Fruit fly (Drosophila melanogaster) whole organism, embryonic: ENCODE data around the gene CG11251.

ENCODE experiments used
- BEAF-32 ChIP-seq: fragments of 200-800 bp; sonication (Bioruptor generic); optimal IDR thresholded peaks from 3 replicates; lab custom pipeline; 2017; ENCODE audit warnings: missing biosample characterization, missing genetic modification characterization, mild to moderate bottlenecking, moderate library complexity, missing genetic modification reagents
- Bteb2 ChIP-seq: fragments of 200-800 bp; sonication (Bioruptor generic); optimal IDR thresholded peaks from 2 replicates; lab custom pipeline; 2016; ENCODE audit warnings: missing biosample characterization, missing genetic modification characterization
- CG10462 ChIP-seq: fragments of 200-800 bp; sonication (Bioruptor generic); optimal IDR thresholded peaks from 2 replicates; lab custom pipeline; 2016; ENCODE audit warnings: missing biosample characterization, missing genetic modification characterization
- CG10543 ChIP-seq: fragments of 200-800 bp; sonication (Bioruptor generic); optimal IDR thresholded peaks from 3 replicates; lab custom pipeline; 2017; ENCODE audit warnings: missing biosample characterization, mild to moderate bottlenecking, missing genetic modification characterization, moderate library complexity
- CG10654 ChIP-seq: fragments of 200-800 bp; sonication (Bioruptor generic); optimal IDR thresholded peaks from 2 replicates; lab custom pipeline; 2016; ENCODE audit warnings: missing biosample characterization, missing genetic modification characterization
- CG11398 ChIP-seq: fragments of 200-800 bp; sonication (Bioruptor generic); optimal IDR thresholded peaks from 2 replicates; lab custom pipeline; 2016; ENCODE audit warnings: missing biosample characterization, missing genetic modification characterization
- CG1233 ChIP-seq: fragments of 200-800 bp; sonication (Bioruptor generic); optimal IDR thresholded peaks from 4 replicates; lab custom pipeline; 2018; ENCODE audit warnings: missing biosample characterization, mild to moderate bottlenecking, missing genetic modification characterization
- CG15601 ChIP-seq: fragments of 200-800 bp; sonication (Bioruptor generic); optimal IDR thresholded peaks from 3 replicates; lab custom pipeline; 2019; ENCODE audit warnings: missing biosample characterization, mild to moderate bottlenecking, missing genetic modification characterization, moderate library complexity
- CG17612 ChIP-seq: fragments of 200-800 bp; sonication (Bioruptor generic); IDR thresholded peaks from 2 replicates; pipeline ENCODE4 v1.3.6; 2022; ENCODE audit warnings: missing biosample characterization, missing genetic modification characterization
- CG2116 ChIP-seq: fragments of 200-800 bp; sonication (Bioruptor generic); optimal IDR thresholded peaks from 3 replicates; lab custom pipeline; 2018; ENCODE audit warnings: missing biosample characterization, mild to moderate bottlenecking, missing genetic modification characterization
- CG2678 ChIP-seq: fragments of 200-800 bp; sonication (Bioruptor generic); optimal IDR thresholded peaks from 3 replicates; lab custom pipeline; 2019; ENCODE audit warnings: missing biosample characterization, mild to moderate bottlenecking, missing genetic modification characterization, moderate library complexity
- CG4328 ChIP-seq: fragments of 200-800 bp; sonication (Bioruptor generic); optimal IDR thresholded peaks from 3 replicates; lab custom pipeline; 2017; ENCODE audit warnings: missing biosample characterization, missing genetic modification reagents, missing genetic modification characterization
- CG4360 ChIP-seq: fragments of 200-800 bp; sonication (Bioruptor generic); IDR thresholded peaks from 2 replicates; pipeline ENCODE4 v1.3.6; 2022; ENCODE audit warnings: missing biosample characterization, missing genetic modification characterization
- CG5180 ChIP-seq: fragments of 200-800 bp; sonication (Bioruptor generic); optimal IDR thresholded peaks from 3 replicates; lab custom pipeline; 2017; ENCODE audit warnings: missing biosample characterization, missing genetic modification characterization, mild to moderate bottlenecking, moderate library complexity, missing genetic modification reagents
- CG6654 ChIP-seq: fragments of 200-800 bp; sonication (Bioruptor generic); optimal IDR thresholded peaks from 2 replicates; lab custom pipeline; 2017; ENCODE audit warnings: missing biosample characterization, mild to moderate bottlenecking, missing genetic modification characterization
- CG7271 ChIP-seq: fragments of 200-800 bp; sonication (Bioruptor generic); optimal IDR thresholded peaks from 2 replicates; lab custom pipeline; 2018; ENCODE audit warnings: missing biosample characterization, mild to moderate bottlenecking, missing genetic modification characterization, moderate library complexity
- CG7556 ChIP-seq: fragments of 200-800 bp; sonication (Bioruptor generic); optimal IDR thresholded peaks from 2 replicates; lab custom pipeline; 2017; ENCODE audit warnings: missing biosample characterization, mild to moderate bottlenecking, missing genetic modification characterization
- CG7928 ChIP-seq: fragments of 200-800 bp; sonication (Bioruptor generic); optimal IDR thresholded peaks from 2 replicates; lab custom pipeline; 2017; ENCODE audit warnings: missing biosample characterization, mild to moderate bottlenecking, missing genetic modification characterization
- CG7963 ChIP-seq: fragments of 200-800 bp; sonication (Bioruptor generic); IDR thresholded peaks from 3 replicates; pipeline ENCODE4 v1.3.6; 2022; ENCODE audit warnings: missing biosample characterization, missing genetic modification characterization; ENCODE audit not compliant: partially characterized antibody
- CG8478 ChIP-seq: fragments of >200 bp; optimal IDR thresholded peaks from 2 replicates; lab custom pipeline; 2018
- Dek ChIP-seq: fragments of 200-800 bp; sonication (Bioruptor generic); optimal IDR thresholded peaks from 3 replicates; lab custom pipeline; 2019; ENCODE audit warnings: missing biosample characterization, mild to moderate bottlenecking, missing genetic modification characterization, moderate library complexity
- ERR ChIP-seq: fragments of 200-800 bp; sonication (Bioruptor generic); optimal IDR thresholded peaks from 2 replicates; lab custom pipeline; 2016; ENCODE audit warnings: missing biosample characterization, missing genetic modification characterization
- Fer3 ChIP-seq: fragments of 200-800 bp; sonication (Bioruptor generic); optimal IDR thresholded peaks from 2 replicates; lab custom pipeline; 2018; ENCODE audit warnings: missing biosample characterization, mild to moderate bottlenecking, missing genetic modification characterization, moderate library complexity
- Gsc ChIP-seq: fragments of 200-800 bp; sonication (Bioruptor generic); IDR thresholded peaks from 2 replicates; pipeline ENCODE4 v1.3.6; 2022; ENCODE audit warnings: missing biosample characterization, missing genetic modification characterization
- MTF-1 ChIP-seq: fragments of 200-800 bp; sonication (Bioruptor generic); optimal IDR thresholded peaks from 2 replicates; lab custom pipeline; 2018; ENCODE audit warnings: missing biosample characterization, mild to moderate bottlenecking, missing genetic modification characterization, borderline replicate concordance
- Opbp ChIP-seq: fragments of 200-800 bp; sonication (Bioruptor generic); IDR thresholded peaks from 3 replicates; pipeline ENCODE4 v1.3.6; 2022; ENCODE audit warnings: missing biosample characterization, missing genetic modification characterization; ENCODE audit not compliant: partially characterized antibody
- Pdp1 ChIP-seq, 2 experiments: fragments of 200-800 bp; sonication (Bioruptor generic); optimal IDR thresholded peaks; 3 replicates each; lab custom pipeline; 2016; ENCODE audit warnings: missing biosample characterization in 2 of 2, missing genetic modification characterization in 2 of 2, mild to moderate bottlenecking in 1 of 2, moderate library complexity in 1 of 2
- Rx ChIP-seq: fragments of 200-800 bp; sonication (Bioruptor generic); IDR thresholded peaks from 2 replicates; pipeline ENCODE4 v1.3.6; 2022; ENCODE audit warnings: missing biosample characterization, missing genetic modification characterization
- Side ChIP-seq: fragments of 200-800 bp; sonication (Bioruptor generic); optimal IDR thresholded peaks from 2 replicates; lab custom pipeline; 2016; ENCODE audit warnings: missing biosample characterization, missing genetic modification characterization
- Sin3A ChIP-seq: fragments of >200 bp; optimal IDR thresholded peaks from 2 replicates; lab custom pipeline; 2018
- Six4 ChIP-seq: fragments of 200-800 bp; sonication (Bioruptor generic); optimal IDR thresholded peaks from 2 replicates; lab custom pipeline; 2016; ENCODE audit warnings: missing biosample characterization, missing genetic modification characterization
- Sry-δ ChIP-seq: fragments of 200-800 bp; sonication (Bioruptor generic); optimal IDR thresholded peaks from 2 replicates; lab custom pipeline; 2016; ENCODE audit warnings: missing biosample characterization, missing genetic modification characterization
- Trl ChIP-seq, 3 experiments: fragments of >200 bp in 2 of 3; fragments of 200-800 bp in 1 of 3; sonication (Bioruptor generic) in 1 of 3; optimal IDR thresholded peaks; 2 replicates in 1 of 3; 3 replicates in 2 of 3; lab custom pipeline; 2016 to 2017; ENCODE audit warnings: missing biosample characterization in 1 of 3, missing genetic modification characterization in 1 of 3
- Xbp1 ChIP-seq: fragments of 200-800 bp; sonication (Bioruptor generic); optimal IDR thresholded peaks from 3 replicates; lab custom pipeline; 2016; ENCODE audit warnings: missing biosample characterization, mild to moderate bottlenecking, missing genetic modification characterization
- bab2 ChIP-seq: fragments of 200-800 bp; sonication (Bioruptor generic); optimal IDR thresholded peaks from 2 replicates; lab custom pipeline; 2016; ENCODE audit warnings: missing biosample characterization, missing genetic modification characterization
- ci ChIP-seq: fragments of 200-800 bp; sonication (Bioruptor generic); IDR thresholded peaks from 3 replicates; pipeline ENCODE4 v1.3.6; 2022; ENCODE audit warnings: missing biosample characterization, missing genetic modification characterization
- crc ChIP-seq: fragments of 200-800 bp; sonication (Bioruptor generic); optimal IDR thresholded peaks from 2 replicates; lab custom pipeline; 2016; ENCODE audit warnings: missing biosample characterization, missing genetic modification characterization
- dan ChIP-seq: fragments of 200-800 bp; sonication (Bioruptor generic); IDR thresholded peaks from 2 replicates; pipeline ENCODE4 v1.3.6; 2022; ENCODE audit warnings: missing biosample characterization, missing genetic modification characterization
- dimm ChIP-seq: fragments of 200-800 bp; sonication (Bioruptor generic); IDR thresholded peaks from 2 replicates; pipeline ENCODE4 v1.3.6; 2022; ENCODE audit warnings: missing biosample characterization, missing genetic modification characterization
- exex ChIP-seq: fragments of 200-800 bp; sonication (Bioruptor generic); optimal IDR thresholded peaks from 4 replicates; lab custom pipeline; 2018; ENCODE audit warnings: missing biosample characterization, mild to moderate bottlenecking, missing genetic modification characterization, moderate library complexity
- gcm ChIP-seq: fragments of 200-800 bp; sonication (Bioruptor generic); optimal IDR thresholded peaks from 2 replicates; lab custom pipeline; 2019; ENCODE audit warnings: missing biosample characterization, mild to moderate bottlenecking, missing genetic modification characterization, moderate library complexity
- gem ChIP-seq: fragments of 200-800 bp; sonication (Bioruptor generic); optimal IDR thresholded peaks from 2 replicates; lab custom pipeline; 2019; ENCODE audit warnings: missing biosample characterization, mild to moderate bottlenecking, missing genetic modification characterization, moderate library complexity
- lbe ChIP-seq: fragments of 200-800 bp; sonication (Bioruptor generic); optimal IDR thresholded peaks from 2 replicates; lab custom pipeline; 2016; ENCODE audit warnings: missing biosample characterization, mild to moderate bottlenecking, missing genetic modification characterization
- nerfin-2 ChIP-seq: fragments of 200-800 bp; sonication (Bioruptor generic); IDR thresholded peaks from 2 replicates; pipeline ENCODE4 v1.3.6; 2022; ENCODE audit warnings: missing biosample characterization, missing genetic modification characterization; ENCODE audit not compliant: partially characterized antibody
- sima ChIP-seq: fragments of 200-800 bp; sonication (Bioruptor generic); optimal IDR thresholded peaks from 2 replicates; lab custom pipeline; 2016; ENCODE audit warnings: missing biosample characterization, missing genetic modification characterization
- tin ChIP-seq: fragments of 200-800 bp; sonication (Bioruptor generic); optimal IDR thresholded peaks from 3 replicates; lab custom pipeline; 2016; ENCODE audit warnings: missing biosample characterization, missing genetic modification characterization
- tio ChIP-seq: fragments of 200-800 bp; sonication (Bioruptor generic); optimal IDR thresholded peaks from 2 replicates; lab custom pipeline; 2017; ENCODE audit warnings: missing biosample characterization, missing genetic modification characterization, inconsistent platforms
- tna ChIP-seq: fragments of 200-800 bp; sonication (Bioruptor generic); IDR thresholded peaks from 2 replicates; pipeline ENCODE4 v1.3.6; 2022; ENCODE audit warnings: missing biosample characterization, missing genetic modification characterization; ENCODE audit not compliant: partially characterized antibody
- tup ChIP-seq: fragments of 200-800 bp; sonication (Bioruptor generic); optimal IDR thresholded peaks from 2 replicates; lab custom pipeline; 2016; ENCODE audit warnings: missing biosample characterization, mild to moderate bottlenecking, missing genetic modification characterization, moderate library complexity
- unc-4 ChIP-seq: fragments of 200-800 bp; sonication (Bioruptor generic); IDR thresholded peaks from 2 replicates; pipeline ENCODE4 v1.3.6; 2022; ENCODE audit warnings: missing biosample characterization, missing genetic modification characterization; ENCODE audit not compliant: partially characterized antibody
- zfh1 ChIP-seq: fragments of 200-800 bp; sonication (Bioruptor generic); IDR thresholded peaks from 3 replicates; pipeline ENCODE4 v1.3.6; 2022; ENCODE audit warnings: missing biosample characterization, missing genetic modification characterization

The CG11251 gene

DNA sequence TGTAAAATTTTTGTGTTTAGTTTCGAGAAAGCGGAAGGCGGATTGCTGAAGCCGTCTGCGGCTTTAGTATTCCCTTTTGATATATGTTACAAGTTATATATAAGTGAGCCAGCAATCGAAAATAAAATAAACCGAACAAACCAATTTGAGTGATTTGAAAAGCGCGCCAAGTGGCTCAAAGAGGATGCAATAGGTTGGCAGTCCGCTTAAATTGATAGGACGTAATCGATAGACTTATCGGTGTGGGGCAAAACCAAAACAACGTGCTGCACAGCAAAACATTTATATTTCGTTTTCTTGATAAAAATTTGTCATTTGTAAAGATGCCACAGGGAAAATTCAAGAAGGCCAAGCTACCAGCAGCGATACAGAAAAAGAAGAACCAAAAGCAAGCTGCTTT is 43.0 kb downstream of the CG11251 start, which contains the start of gene CG11279 (continued):
- TF ChIP-seq CG10543 (no peak), BEAF-32 (GFP tag; lab: Kevin White, UChicago) (peak; percentile 73), Opbp (peak; percentile 81; the same call in 2 of the 3 replicates), CG1233 (GFP tag; lab: Kevin White, UChicago) (no peak), CG17612 (GFP tag; lab: Robert Waterston, UW) (no peak), CG7556 (GFP tag; lab: Kevin White, UChicago) (no peak), lbe (GFP tag; lab: Kevin White, UChicago) (no peak), Six4 (no peak), CG6654 (GFP tag; lab: Kevin White, UChicago) (no peak), dimm (GFP tag; lab: Robert Waterston, UW) (no peak), CG8478 (no peak), CG7963 (GFP tag; lab: Robert Waterston, UW) (peak; percentile 78; the same call in 2 of the 3 replicates), ci (GFP tag; lab: Robert Waterston, UW) (no peak; the same call in 2 of the 3 replicates), CG11398 (GFP tag; lab: Kevin White, UChicago) (no peak), MTF-1 (GFP tag; lab: Kevin White, UChicago) (no peak), tup (GFP tag; lab: Kevin White, UChicago) (no peak), gcm (no peak), Gsc (GFP tag; lab: Robert Waterston, UW) (no peak), CG10462 (GFP tag; lab: Kevin White, UChicago) (no peak), Fer3 (tag; lab: Kevin White, UChicago) (no peak), CG2116 (GFP tag; lab: Kevin White, UChicago) (peak; percentile 74), Dek (tag; lab: Kevin White, UChicago) (no peak), Xbp1 (GFP tag; lab: Kevin White, UChicago) (no peak), tin (no peak), Rx (GFP tag; lab: Robert Waterston, UW) (no peak), Bteb2 (GFP tag; lab: Kevin White, UChicago) (no peak), tna (GFP tag; lab: Robert Waterston, UW) (peak; percentile 66), Pdp1 (GFP tag; optimal IDR thresholded peaks at IDR 0.05; lab: Kevin White, UChicago) (no peak), CG4360 (GFP tag; lab: Robert Waterston, UW) (peak; percentile 34; the same call in 1 of the 2 replicates), zfh1 (no peak), CG7928 (GFP tag; lab: Kevin White, UChicago) (no peak), CG10654 (GFP tag; lab: Kevin White, UChicago) (no peak), CG2678 (no peak), Side (GFP tag; lab: Kevin White, UChicago) (no peak), Sin3A (peak; percentile 16), ERR (GFP tag; lab: Kevin White, UChicago) (no peak), dan (GFP tag; lab: Robert Waterston, UW) (no peak), nerfin-2 (GFP tag; lab: Robert Waterston, UW) (peak; percentile 80), sima (GFP tag; lab: Kevin White, UChicago) (no peak), bab2 (GFP tag; lab: Kevin White, UChicago) (no peak), Trl (optimal IDR thresholded peaks at IDR 0.05; lab: Kevin White, UChicago) (no peak), Trl (GFP tag; optimal IDR thresholded peaks at IDR 0.05; lab: Kevin White, UChicago) (no peak), CG15601 (tag; lab: Kevin White, UChicago) (no peak), CG5180 (no peak), Sry-δ (GFP tag; lab: Kevin White, UChicago) (peak; percentile 59), crc (no peak), gem (tag; lab: Kevin White, UChicago) (no peak), CG4328 (no peak), tio (no peak), unc-4 (GFP tag; lab: Robert Waterston, UW) (peak; percentile 68), exex (tag; lab: Kevin White, UChicago) (no peak), CG7271 (tag; lab: Kevin White, UChicago) (no peak)
